Worm (Caenorhabditis elegans): ENCODE measurements around the gene F58F12.3.

- no peak for TF ChIP-seq pha-4 (tag; optimal IDR thresholded peaks at IDR 0.05)
- TF ChIP-seq sea-2 (GFP tag; IDR thresholded peaks at IDR 0.05): no peak
These were observed 2.9 kb upstream of the F58F12.3 start for ce11 chrII:6394037-6394436.
